Worm (Caenorhabditis elegans) whole organism, L2 larva: ENCODE measurements around the gene AH10.4.

Experiments
- Y55F3AM.14 ChIP-seq: fragments of 200-800 bp; sonication (Bioruptor generic); optimal IDR thresholded peaks from 2 replicates; lab custom pipeline; 2018; ENCODE audit warnings: mild to moderate bottlenecking, missing genetic modification characterization, missing compliant biosample characterization
- ZK546.5 ChIP-seq: sonication (generic microtip); optimal IDR thresholded peaks from 2 replicates; lab custom pipeline; 2017; ENCODE audit warnings: missing biosample characterization, missing genetic modification characterization
- alr-1 ChIP-seq: fragments of 150-350 bp; optimal IDR thresholded peaks from 2 replicates; lab custom pipeline; 2014; ENCODE audit warnings: missing biosample characterization, missing genetic modification characterization
- egl-27 ChIP-seq: sonication (generic microtip); optimal IDR thresholded peaks from 3 replicates; lab custom pipeline; 2017; ENCODE audit warnings: missing biosample characterization, missing genetic modification reagents, missing genetic modification characterization
- fos-1 ChIP-seq: fragments of 150-350 bp; optimal IDR thresholded peaks from 2 replicates; lab custom pipeline; 2014; ENCODE audit warnings: missing biosample characterization, missing genetic modification characterization
- mab-5 ChIP-seq: fragments of 150-350 bp; optimal IDR thresholded peaks from 2 replicates; lab custom pipeline; 2014; ENCODE audit warnings: missing biosample characterization, missing genetic modification characterization
- nhr-10 ChIP-seq: sonication (generic microtip); optimal IDR thresholded peaks from 2 replicates; lab custom pipeline; 2017; ENCODE audit warnings: missing biosample characterization, missing genetic modification characterization
- nhr-12 ChIP-seq: fragments of 150-350 bp; optimal IDR thresholded peaks from 2 replicates; lab custom pipeline; 2014; ENCODE audit warnings: missing biosample characterization, missing genetic modification characterization
- nhr-237 ChIP-seq: fragments of 150-350 bp; optimal IDR thresholded peaks from 2 replicates; lab custom pipeline; 2014; ENCODE audit warnings: missing biosample characterization, missing genetic modification characterization
- sma-3 ChIP-seq: sonication (generic microtip); optimal IDR thresholded peaks from 2 replicates; lab custom pipeline; 2016; ENCODE audit warnings: missing genetic modification reagents, missing genetic modification characterization, missing compliant biosample characterization
- snpc-4 ChIP-seq: fragments of 150-350 bp; optimal IDR thresholded peaks from 2 replicates; lab custom pipeline; 2014; ENCODE audit warnings: missing biosample characterization, missing genetic modification characterization
- unc-55 ChIP-seq: fragments of 150-350 bp; sonication (generic microtip); optimal IDR thresholded peaks from 3 replicates; lab custom pipeline; 2014; ENCODE audit warnings: missing biosample characterization, missing genetic modification reagents, missing genetic modification characterization
- unc-62 ChIP-seq: fragments of 150-350 bp; optimal IDR thresholded peaks from 2 replicates; lab custom pipeline; 2014; ENCODE audit warnings: missing biosample characterization, missing genetic modification reagents, missing genetic modification characterization
- zag-1 ChIP-seq: fragments of 150-350 bp; optimal IDR thresholded peaks from 2 replicates; lab custom pipeline; 2014; ENCODE audit warnings: missing biosample characterization, missing genetic modification characterization
- ztf-1 ChIP-seq: fragments of 200-800 bp; sonication (Bioruptor generic); conservative IDR thresholded peaks from 2 replicates; pipeline ENCODE4 v1.3.6; 2022; ENCODE audit warnings: missing genetic modification characterization, missing compliant biosample characterization

The AH10.4 gene

ce11 chrV:14090309-14090967 lies 47.2 kb downstream of the AH10.4 start, which contains the start of the genes D1086.5 and him-5:
Gene D1086.5, minus strand, starts transcription at chrV:14090359.
Gene him-5, plus strand, starts transcription at chrV:14090426.
- no peak for TF ChIP-seq zag-1 (tag; lab: Kevin White, UChicago)
- no peak for TF ChIP-seq mab-5 (tag; lab: Kevin White, UChicago)
- no peak for TF ChIP-seq unc-62 (GFP tag; lab: Kevin White, UChicago)
- TF ChIP-seq snpc-4 = no peak
- TF ChIP-seq sma-3 (GFP tag; lab: Kevin White, UChicago) = no peak
- no peak for TF ChIP-seq nhr-12 (tag; lab: Kevin White, UChicago)
- TF ChIP-seq unc-55 (GFP tag; lab: Kevin White, UChicago) = no peak
- no peak for TF ChIP-seq nhr-237 (tag; lab: Kevin White, UChicago)
- no peak for TF ChIP-seq egl-27 (tag; lab: Kevin White, UChicago)
- TF ChIP-seq ztf-1 (GFP tag; lab: Robert Waterston, UW) = no peak

- TF ChIP-seq fos-1 (tag; lab: Kevin White, UChicago) (no peak), Y55F3AM.14 (GFP tag; lab: Kevin White, UChicago) (no peak), alr-1 (tag; lab: Kevin White, UChicago) (no peak), nhr-10 (tag; lab: Kevin White, UChicago) (no peak), ZK546.5 (tag; lab: Kevin White, UChicago) (no peak)
These were observed 49.6 kb downstream of the AH10.4 start, which contains the start of gene D1086.19 for ce11 chrV:14088051-14088450. Gene D1086.19, plus strand, starts transcription at chrV:14088351.
